6 worm cellular contexts compared by ENCODE assay signal in genomic region chrII:10389038-10389437, ce11.
A peak's percentile ranks its signal among the peaks of the same experiment; 100 is the strongest.
TF ChIP-seq lines count a peak whose summit lies in the region.

No protein-coding gene starts in this region.

TF ChIP-seq in whole organism, L1 larva, 84 proteins besides CTCF, POLR2A, EP300 and RAD21 (continues in another document):
- no peak for TF ChIP-seq tlp-1 (tag; optimal IDR thresholded peaks at IDR 0.05; lab: Kevin White, UChicago)
- peak; percentile 74 for TF ChIP-seq nhr-20 (tag; optimal IDR thresholded peaks at IDR 0.05; lab: Kevin White, UChicago)
- peak; percentile 69 for TF ChIP-seq elt-2 (tag; optimal IDR thresholded peaks at IDR 0.05; lab: Kevin White, UChicago)
- no peak for TF ChIP-seq fos-1 (tag; optimal IDR thresholded peaks at IDR 0.05; lab: Kevin White, UChicago)
- TF ChIP-seq grh-1 (GFP tag; IDR thresholded peaks at IDR 0.05; lab: Robert Waterston, UW): no peak
- TF ChIP-seq tbx-2 (tag; optimal IDR thresholded peaks at IDR 0.05; lab: Kevin White, UChicago): peak; percentile 17
- TF ChIP-seq snu-23 (GFP tag; optimal IDR thresholded peaks at IDR 0.05; lab: Kevin White, UChicago): peak; percentile 64
- no peak for TF ChIP-seq ceh-82 (tag; optimal IDR thresholded peaks at IDR 0.05; lab: Kevin White, UChicago)
- no peak for TF ChIP-seq lin-15B (tag; optimal IDR thresholded peaks at IDR 0.05; lab: Kevin White, UChicago)
- TF ChIP-seq nhr-76 (tag; optimal IDR thresholded peaks at IDR 0.05; lab: Kevin White, UChicago): no peak
- TF ChIP-seq skn-1 (tag; optimal IDR thresholded peaks at IDR 0.05; lab: Kevin White, UChicago): no peak
- TF ChIP-seq fkh-10 (GFP tag; optimal IDR thresholded peaks at IDR 0.05; lab: Kevin White, UChicago): no peak
- no peak for TF ChIP-seq unc-62 (GFP tag; optimal IDR thresholded peaks at IDR 0.05; lab: Kevin White, UChicago)
- TF ChIP-seq Y116A8C.19 (tag; optimal IDR thresholded peaks at IDR 0.05; lab: Kevin White, UChicago; ENCODE audit: borderline replicate concordance): no peak

TF ChIP-seq in whole organism, L2 larva, 48 proteins besides CTCF, POLR2A, EP300 and RAD21 (continues in another document):
- TF ChIP-seq unc-55 (GFP tag; optimal IDR thresholded peaks at IDR 0.05; lab: Kevin White, UChicago): no peak
- TF ChIP-seq nhr-25 (tag; optimal IDR thresholded peaks at IDR 0.05; lab: Kevin White, UChicago): peak; percentile 83
- peak; percentile 79 for TF ChIP-seq F13H6.1 (tag; optimal IDR thresholded peaks at IDR 0.05; lab: Kevin White, UChicago)
- TF ChIP-seq mdl-1 (tag; optimal IDR thresholded peaks at IDR 0.05; lab: Kevin White, UChicago): peak; percentile 55 to 58
- peak; percentile 90 for TF ChIP-seq sma-3 (GFP tag; optimal IDR thresholded peaks at IDR 0.05; lab: Kevin White, UChicago)
- TF ChIP-seq fos-1 (tag; optimal IDR thresholded peaks at IDR 0.05; lab: Kevin White, UChicago): peak; percentile 71
- TF ChIP-seq ama-1 (optimal IDR thresholded peaks at IDR 0.05; lab: Kevin White, UChicago): peak; percentile 61
- no peak for TF ChIP-seq skn-1 (tag; optimal IDR thresholded peaks at IDR 0.05; lab: Kevin White, UChicago)
- TF ChIP-seq crh-2 (tag; optimal IDR thresholded peaks at IDR 0.05; lab: Kevin White, UChicago): peak; percentile 74
- TF ChIP-seq elt-3 (tag; optimal IDR thresholded peaks at IDR 0.05; lab: Kevin White, UChicago): no peak
- peak; percentile 86 for TF ChIP-seq blmp-1 (tag; optimal IDR thresholded peaks at IDR 0.05; lab: Kevin White, UChicago; ENCODE audit: insufficient read depth)
- TF ChIP-seq C34F6.9 (tag; optimal IDR thresholded peaks at IDR 0.05; lab: Kevin White, UChicago): peak; percentile 39
- TF ChIP-seq gmeb-1 (tag; optimal IDR thresholded peaks at IDR 0.05; lab: Kevin White, UChicago): peak; percentile 56
- TF ChIP-seq snpc-4 (tag; optimal IDR thresholded peaks at IDR 0.05; lab: Kevin White, UChicago): peak; percentile 17
- TF ChIP-seq nhr-21 (tag; optimal IDR thresholded peaks at IDR 0.05; lab: Kevin White, UChicago): peak; percentile 86
- no peak for TF ChIP-seq elt-1 (tag; optimal IDR thresholded peaks at IDR 0.05; lab: Kevin White, UChicago)

TF ChIP-seq in whole organism, L3 larva, 47 proteins besides CTCF, POLR2A, EP300 and RAD21 (continues in another document):
- no peak for TF ChIP-seq nhr-11 (tag; optimal IDR thresholded peaks at IDR 0.05; lab: Kevin White, UChicago)
- peak; percentile 28 for TF ChIP-seq lsy-12 (tag; optimal IDR thresholded peaks at IDR 0.05; lab: Kevin White, UChicago)
- peak; percentile 16 for TF ChIP-seq egl-27 (tag; optimal IDR thresholded peaks at IDR 0.05; lab: Kevin White, UChicago)
- TF ChIP-seq pha-4 (tag; optimal IDR thresholded peaks at IDR 0.05; lab: Kevin White, UChicago): peak; percentile 85
- no peak for TF ChIP-seq zag-1 (tag; optimal IDR thresholded peaks at IDR 0.05; lab: Kevin White, UChicago)
- peak; percentile 83 for TF ChIP-seq pqm-1 (tag; optimal IDR thresholded peaks at IDR 0.05; lab: Kevin White, UChicago)
- no peak for TF ChIP-seq lin-39 (tag; optimal IDR thresholded peaks at IDR 0.05; lab: Kevin White, UChicago)
- peak in 1 of 3 experiments; percentile 58 for TF ChIP-seq elt-3 (tag; optimal IDR thresholded peaks at IDR 0.05; lab: Kevin White, UChicago)
- TF ChIP-seq egl-5 (tag; optimal IDR thresholded peaks at IDR 0.05; lab: Kevin White, UChicago): no peak
- no peak for TF ChIP-seq ceh-16 (tag; optimal IDR thresholded peaks at IDR 0.05; lab: Kevin White, UChicago)
- peak; percentile 72 for TF ChIP-seq mdl-1 (tag; optimal IDR thresholded peaks at IDR 0.05; lab: Kevin White, UChicago)
- peak; percentile 94 for TF ChIP-seq elt-2 (tag; optimal IDR thresholded peaks at IDR 0.05; lab: Kevin White, UChicago)
- TF ChIP-seq nfya-1 (tag; optimal IDR thresholded peaks at IDR 0.05; lab: Kevin White, UChicago; ENCODE audit: insufficient read depth): peak; percentile 74
- no peak for TF ChIP-seq nhr-28 (tag; optimal IDR thresholded peaks at IDR 0.05; lab: Kevin White, UChicago)
- TF ChIP-seq nhr-23 (tag; optimal IDR thresholded peaks at IDR 0.05; lab: Kevin White, UChicago): peak; percentile 69
- TF ChIP-seq jun-1 (tag; optimal IDR thresholded peaks at IDR 0.05; lab: Kevin White, UChicago): peak; percentile 74
- no peak for TF ChIP-seq eor-1 (tag; optimal IDR thresholded peaks at IDR 0.05; lab: Kevin White, UChicago)

TF ChIP-seq in whole organism, L4 larva, 104 proteins besides CTCF, POLR2A, EP300 and RAD21 (continues in another document):
- TF ChIP-seq D1046.2 (GFP tag; IDR thresholded peaks at IDR 0.05; lab: Robert Waterston, UW) (no peak), ceh-28 (tag; optimal IDR thresholded peaks at IDR 0.05; lab: Kevin White, UChicago) (no peak), vab-7 (GFP tag; IDR thresholded peaks at IDR 0.05; lab: Robert Waterston, UW) (no peak), F49E8.2 (tag; optimal IDR thresholded peaks at IDR 0.05; lab: Kevin White, UChicago; ENCODE audit: borderline replicate concordance) (no peak), nhr-6 (tag; optimal IDR thresholded peaks at IDR 0.05; lab: Kevin White, UChicago) (no peak), ctbp-1 (GFP tag; IDR thresholded peaks at IDR 0.05; lab: Robert Waterston, UW) (peak; percentile 44; the same call in 1 of the 2 replicates), snpc-4 (tag; optimal IDR thresholded peaks at IDR 0.05; lab: Kevin White, UChicago) (no peak), rbr-2 (tag; optimal IDR thresholded peaks at IDR 0.05; lab: Kevin White, UChicago) (no peak), tra-1 (GFP tag; IDR thresholded peaks at IDR 0.05; lab: Robert Waterston, UW) (peak; percentile 74), hmg-1.1 (GFP tag; IDR thresholded peaks at IDR 0.05; lab: Robert Waterston, UW) (peak; percentile 51), cey-2 (tag; optimal IDR thresholded peaks at IDR 0.05; lab: Kevin White, UChicago; ENCODE audit: borderline replicate concordance, insufficient read depth) (peak; percentile 85), mdl-1 (tag; optimal IDR thresholded peaks at IDR 0.05; lab: Kevin White, UChicago) (peak; percentile 73 to 92), madf-5 (GFP tag; IDR thresholded peaks at IDR 0.05; lab: Robert Waterston, UW) (no peak), ztf-7 (tag; optimal IDR thresholded peaks at IDR 0.05; lab: Kevin White, UChicago) (no peak), fos-1 (tag; optimal IDR thresholded peaks at IDR 0.05; lab: Kevin White, UChicago) (no peak)

TF ChIP-seq in whole organism, late embryonic, 69 proteins besides CTCF, POLR2A, EP300 and RAD21:
- TF ChIP-seq lin-11 (tag; optimal IDR thresholded peaks at IDR 0.05; lab: Kevin White, UChicago) (no peak), elt-2 (tag; optimal IDR thresholded peaks at IDR 0.05; lab: Kevin White, UChicago) (peak; percentile 37), hlh-30 (tag; optimal IDR thresholded peaks at IDR 0.05; lab: Kevin White, UChicago; ENCODE audit: insufficient read depth) (peak; percentile 52)

TF ChIP-seq in whole organism, young adult, 124 proteins besides CTCF, POLR2A, EP300 and RAD21 (continues in another document):
- TF ChIP-seq snpc-4 (GFP tag; optimal IDR thresholded peaks at IDR 0.05; lab: Kevin White, UChicago) (no peak), snpc-4 (tag; optimal IDR thresholded peaks at IDR 0.05; lab: Kevin White, UChicago) (peak in 3 of 4 experiments; percentile 27 to 57 (median 32)), hrde-1 (tag; optimal IDR thresholded peaks at IDR 0.05; lab: Kevin White, UChicago; ENCODE audit: borderline replicate concordance) (no peak), egrh-3 (GFP tag; IDR thresholded peaks at IDR 0.05; lab: Robert Waterston, UW) (no peak), let-607 (tag; optimal IDR thresholded peaks at IDR 0.05; lab: Kevin White, UChicago) (peak; percentile 64 to 67), ets-4 (GFP tag; optimal IDR thresholded peaks at IDR 0.05; lab: Kevin White, UChicago) (peak; percentile 59), nhr-120 (GFP tag; IDR thresholded peaks at IDR 0.05; lab: Robert Waterston, UW) (no peak), ceh-100 (GFP tag; IDR thresholded peaks at IDR 0.05; lab: Robert Waterston, UW) (no peak), dpff-1 (tag; optimal IDR thresholded peaks at IDR 0.05; lab: Kevin White, UChicago) (no peak), unc-62 (GFP tag; optimal IDR thresholded peaks at IDR 0.05; lab: Kevin White, UChicago) (peak; percentile 25), nhr-90 (tag; optimal IDR thresholded peaks at IDR 0.05; lab: Kevin White, UChicago) (no peak), let-526 (GFP tag; IDR thresholded peaks at IDR 0.05; lab: Robert Waterston, UW) (peak; percentile 62; the same call in 1 of the 2 replicates), sptf-2 (GFP tag; optimal IDR thresholded peaks at IDR 0.05; lab: Kevin White, UChicago) (no peak), B0261.1 (tag; optimal IDR thresholded peaks at IDR 0.05; lab: Kevin White, UChicago) (no peak), K11D2.4 (GFP tag; IDR thresholded peaks at IDR 0.05; lab: Robert Waterston, UW) (peak; percentile 77), lsy-27 (tag; optimal IDR thresholded peaks at IDR 0.05; lab: Kevin White, UChicago; ENCODE audit: borderline replicate concordance, insufficient read depth) (no peak), fkh-3 (tag; optimal IDR thresholded peaks at IDR 0.05; lab: Kevin White, UChicago) (no peak), K12H6.12 (tag; optimal IDR thresholded peaks at IDR 0.05; lab: Kevin White, UChicago) (peak; percentile 43), F39B2.1 (GFP tag; IDR thresholded peaks at IDR 0.05; lab: Robert Waterston, UW) (no peak), gei-17 (GFP tag; optimal IDR thresholded peaks at IDR 0.05; lab: Kevin White, UChicago) (peak; percentile 6), F22D6.2 (tag; optimal IDR thresholded peaks at IDR 0.05; lab: Kevin White, UChicago) (peak; percentile 61), madf-6 (GFP tag; IDR thresholded peaks at IDR 0.05; lab: Robert Waterston, UW) (no peak), rec-8 (tag; optimal IDR thresholded peaks at IDR 0.05; lab: Kevin White, UChicago) (no peak), chd-7 (tag; optimal IDR thresholded peaks at IDR 0.05; lab: Kevin White, UChicago) (peak; percentile 68), F10E7.11 (tag; optimal IDR thresholded peaks at IDR 0.05; lab: Kevin White, UChicago) (no peak), mxl-1 (tag; optimal IDR thresholded peaks at IDR 0.05; lab: Kevin White, UChicago) (no peak), pha-4 (tag; optimal IDR thresholded peaks at IDR 0.05; lab: Kevin White, UChicago) (peak; percentile 82), attf-5 (GFP tag; optimal IDR thresholded peaks at IDR 0.05; lab: Kevin White, UChicago) (peak; percentile 69), unc-130 (GFP tag; optimal IDR thresholded peaks at IDR 0.05; lab: Kevin White, UChicago) (no peak), repo-1 (tag; optimal IDR thresholded peaks at IDR 0.05; lab: Kevin White, UChicago) (no peak), T26A5.8 (tag; optimal IDR thresholded peaks at IDR 0.05; lab: Kevin White, UChicago) (no peak), lin-26 (GFP tag; IDR thresholded peaks at IDR 0.05; lab: Robert Waterston, UW) (peak; percentile 64; the same call in 1 of the 2 replicates), hmg-20 (GFP tag; IDR thresholded peaks at IDR 0.05; lab: Robert Waterston, UW) (no peak), Y56A3A.18 (GFP tag; IDR thresholded peaks at IDR 0.05; lab: Robert Waterston, UW) (no peak), tbx-9 (tag; optimal IDR thresholded peaks at IDR 0.05; lab: Kevin White, UChicago; ENCODE audit: borderline replicate concordance) (no peak)
